Worm (Caenorhabditis elegans) whole organism, young adult: ENCODE data around the gene flp-17.

Experiments
- B0019.2 ChIP-seq: fragments of 200-800 bp; sonication (Bioruptor generic); conservative IDR thresholded peaks from 2 replicates; pipeline ENCODE4 v1.3.6; 2022; ENCODE audit warnings: missing genetic modification reagents, missing genetic modification characterization, missing compliant biosample characterization
- C17E4.6 ChIP-seq: fragments of 200-800 bp; sonication (Bioruptor generic); IDR thresholded peaks from 2 replicates; pipeline ENCODE4 v1.3.6; 2022; ENCODE audit warnings: missing genetic modification reagents, missing genetic modification characterization, missing compliant biosample characterization
- Y67H2A.10 ChIP-seq: fragments of 200-800 bp; sonication (Bioruptor generic); conservative IDR thresholded peaks from 2 replicates; pipeline ENCODE4 v1.3.6; 2022; ENCODE audit warnings: missing genetic modification reagents, missing genetic modification characterization, missing compliant biosample characterization
- Y95B8A.8 ChIP-seq: fragments of 200-800 bp; sonication (Bioruptor generic); IDR thresholded peaks from 2 replicates; pipeline ENCODE4 v1.3.6; 2022; ENCODE audit warnings: missing genetic modification reagents, missing genetic modification characterization, missing compliant biosample characterization
- akir-1 ChIP-seq: fragments of 200-800 bp; sonication (Bioruptor generic); optimal IDR thresholded peaks from 2 replicates; lab custom pipeline; 2018; ENCODE audit warnings: mild to moderate bottlenecking, missing genetic modification characterization, moderate library complexity, missing compliant biosample characterization
- aptf-3 ChIP-seq: fragments of 200-800 bp; sonication (Bioruptor generic); IDR thresholded peaks from 2 replicates; pipeline ENCODE4 v1.3.6; 2022; ENCODE audit warnings: missing genetic modification characterization, missing compliant biosample characterization
- atf-7 ChIP-seq: sonication (generic microtip); optimal IDR thresholded peaks from 2 replicates; lab custom pipeline; 2017; ENCODE audit warnings: mild to moderate bottlenecking, missing genetic modification characterization, missing compliant biosample characterization
- attf-6 ChIP-seq: fragments of 200-800 bp; sonication (Bioruptor generic); IDR thresholded peaks from 2 replicates; pipeline ENCODE4 v1.3.6; 2022; ENCODE audit warnings: missing genetic modification reagents, missing genetic modification characterization, missing compliant biosample characterization
- bed-1 ChIP-seq: fragments of 200-800 bp; sonication (Bioruptor generic); IDR thresholded peaks from 2 replicates; pipeline ENCODE4 v1.3.6; 2022; ENCODE audit warnings: missing genetic modification reagents, missing genetic modification characterization, missing compliant biosample characterization
- ceh-40 ChIP-seq: fragments of 200-800 bp; sonication (Bioruptor generic); IDR thresholded peaks from 2 replicates; pipeline ENCODE4 v1.3.6; 2022; ENCODE audit warnings: missing genetic modification characterization, missing compliant biosample characterization
- efl-1 ChIP-seq: fragments of 150-350 bp; optimal IDR thresholded peaks from 2 replicates; lab custom pipeline; 2014; ENCODE audit warnings: missing biosample characterization, missing genetic modification reagents, missing genetic modification characterization
- egl-18 ChIP-seq: fragments of 200-800 bp; sonication (Bioruptor generic); IDR thresholded peaks from 2 replicates; pipeline ENCODE4 v1.3.6; 2022; ENCODE audit warnings: missing genetic modification reagents, missing genetic modification characterization, missing compliant biosample characterization
- egl-44 ChIP-seq: fragments of 200-800 bp; sonication (Bioruptor generic); IDR thresholded peaks from 2 replicates; pipeline ENCODE4 v1.3.6; 2022; ENCODE audit warnings: missing genetic modification reagents, missing genetic modification characterization, missing compliant biosample characterization
- him-1 ChIP-seq: sonication (generic microtip); optimal IDR thresholded peaks from 2 replicates; lab custom pipeline; 2016; ENCODE audit warnings: missing genotype, missing genetic modification reagents, missing genetic modification characterization, missing compliant biosample characterization
- hlh-26 ChIP-seq: fragments of 200-800 bp; sonication (Bioruptor generic); conservative IDR thresholded peaks from 2 replicates; pipeline ENCODE4 v1.3.6; 2022; ENCODE audit warnings: missing genetic modification reagents, missing genetic modification characterization, missing compliant biosample characterization
- hmg-1.2 ChIP-seq: fragments of 200-800 bp; sonication (Bioruptor generic); IDR thresholded peaks from 2 replicates; pipeline ENCODE4 v1.3.6; 2022; ENCODE audit warnings: missing genetic modification reagents, missing genetic modification characterization, missing compliant biosample characterization
- hsf-1 ChIP-seq: fragments of 200-800 bp; sonication (Bioruptor generic); IDR thresholded peaks from 2 replicates; pipeline ENCODE4 v1.3.6; 2022; ENCODE audit warnings: missing genetic modification reagents, missing genetic modification characterization, missing compliant biosample characterization
- lag-1 ChIP-seq: fragments of 200-800 bp; sonication (Bioruptor generic); IDR thresholded peaks from 2 replicates; pipeline ENCODE4 v1.3.6; 2022; ENCODE audit warnings: missing genetic modification reagents, missing genetic modification characterization, missing compliant biosample characterization
- let-526 ChIP-seq: fragments of 200-800 bp; sonication (Bioruptor generic); IDR thresholded peaks from 2 replicates; pipeline ENCODE4 v1.3.6; 2022; ENCODE audit warnings: missing genetic modification reagents, missing genetic modification characterization, missing compliant biosample characterization
- lin-35 ChIP-seq, 3 experiments: fragments of 150-350 bp in 2 of 3; sonication (generic microtip) in 1 of 3; optimal IDR thresholded peaks; 2 replicates each; lab custom pipeline; 2014 to 2018; ENCODE audit warnings: missing biosample characterization in 3 of 3, missing genetic modification characterization in 3 of 3, missing genetic modification reagents in 3 of 3
- madf-8 ChIP-seq: fragments of 200-800 bp; sonication (Bioruptor generic); conservative IDR thresholded peaks from 2 replicates; pipeline ENCODE4 v1.3.6; 2022; ENCODE audit warnings: missing genetic modification reagents, missing genetic modification characterization, missing compliant biosample characterization
- nfya-2 ChIP-seq: fragments of 200-800 bp; sonication (Bioruptor generic); IDR thresholded peaks from 2 replicates; pipeline ENCODE4 v1.3.6; 2022; ENCODE audit warnings: missing genetic modification reagents, missing genetic modification characterization, missing compliant biosample characterization
- nhr-179 ChIP-seq: sonication (generic microtip); optimal IDR thresholded peaks from 2 replicates; lab custom pipeline; 2016; ENCODE audit warnings: mild to moderate bottlenecking, missing genetic modification characterization, missing compliant biosample characterization
- rec-8 ChIP-seq, 2 experiments: sonication (generic microtip); optimal IDR thresholded peaks; 2 replicates each; lab custom pipeline; 2016; ENCODE audit warnings: mild to moderate bottlenecking in 2 of 2, missing genetic modification characterization in 2 of 2, missing genetic modification reagents in 2 of 2, missing genotype in 2 of 2, missing biosample characterization in 1 of 2, missing compliant biosample characterization in 1 of 2, moderate library complexity in 1 of 2
- snpc-1.1 ChIP-seq: sonication (generic microtip); optimal IDR thresholded peaks from 2 replicates; lab custom pipeline; 2017; ENCODE audit warnings: missing genetic modification characterization, mild to moderate bottlenecking, missing compliant biosample characterization, antibody characterized with exemption, moderate library complexity, missing genotype, missing genetic modification reagents; ENCODE audit not compliant: insufficient read depth
- snpc-3.4 ChIP-seq: sonication (generic microtip); optimal IDR thresholded peaks from 2 replicates; lab custom pipeline; 2017; ENCODE audit warnings: missing genetic modification characterization, mild to moderate bottlenecking, missing compliant biosample characterization, antibody characterized with exemption, moderate library complexity, missing genotype, missing genetic modification reagents
- snpc-4 ChIP-seq, 5 experiments: fragments of 150-350 bp in 1 of 5; sonication (generic microtip) in 4 of 5; optimal IDR thresholded peaks; 2 replicates each; lab custom pipeline; 2014 to 2018; ENCODE audit warnings: missing genetic modification characterization in 5 of 5, missing biosample characterization in 3 of 5, antibody characterized with exemption in 2 of 5, mild to moderate bottlenecking in 2 of 5, missing compliant biosample characterization in 2 of 5, missing genotype in 2 of 5, moderate library complexity in 2 of 5, missing genetic modification reagents in 1 of 5
- tbx-9 ChIP-seq: sonication (generic microtip); optimal IDR thresholded peaks from 2 replicates; lab custom pipeline; 2016; ENCODE audit warnings: borderline replicate concordance, missing genetic modification characterization, inconsistent platforms, missing compliant biosample characterization
- tlf-1 ChIP-seq: fragments of 200-800 bp; sonication (Bioruptor generic); optimal IDR thresholded peaks from 2 replicates; lab custom pipeline; 2018; ENCODE audit warnings: mild to moderate bottlenecking, missing genetic modification characterization, missing compliant biosample characterization
- zim-3 ChIP-seq: sonication (generic microtip); optimal IDR thresholded peaks from 2 replicates; lab custom pipeline; 2017; ENCODE audit warnings: mild to moderate bottlenecking, missing genetic modification characterization, moderate library complexity, missing compliant biosample characterization
- ztf-6 ChIP-seq: fragments of 200-800 bp; sonication (Bioruptor generic); IDR thresholded peaks from 2 replicates; pipeline ENCODE4 v1.3.6; 2022; ENCODE audit warnings: missing genetic modification reagents, missing genetic modification characterization, missing compliant biosample characterization

The flp-17 gene

DNA sequence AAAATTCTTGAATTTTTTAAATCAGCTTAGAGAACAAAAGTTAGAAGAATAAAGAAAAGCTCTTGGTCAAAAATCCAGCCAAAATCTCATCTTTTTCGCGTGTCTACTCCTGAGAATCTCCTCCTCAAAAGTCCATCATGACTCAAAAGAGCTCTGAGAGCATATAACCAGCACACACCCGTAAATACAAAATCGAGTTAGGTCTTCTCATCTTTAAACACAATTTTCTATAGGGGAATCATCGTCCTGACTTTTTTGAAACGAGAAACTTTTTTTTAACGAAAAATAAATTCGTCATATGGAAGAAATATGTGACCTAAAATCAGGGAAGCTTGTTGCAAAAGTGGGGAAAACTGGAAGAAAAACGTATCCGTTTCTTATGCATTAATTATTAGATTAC, 41.8 kb upstream of the flp-17 start:
- TF ChIP-seq him-1 (tag; lab: Kevin White, UChicago) (no peak), Y67H2A.10 (no peak), snpc-3.4 (tag; lab: Kevin White, UChicago) (no peak), tbx-9 (tag; lab: Kevin White, UChicago) (no peak), nfya-2 (GFP tag; lab: Robert Waterston, UW) (no peak), hlh-26 (GFP tag; lab: Robert Waterston, UW) (no peak), tlf-1 (GFP tag; lab: Kevin White, UChicago) (no peak)

DNA sequence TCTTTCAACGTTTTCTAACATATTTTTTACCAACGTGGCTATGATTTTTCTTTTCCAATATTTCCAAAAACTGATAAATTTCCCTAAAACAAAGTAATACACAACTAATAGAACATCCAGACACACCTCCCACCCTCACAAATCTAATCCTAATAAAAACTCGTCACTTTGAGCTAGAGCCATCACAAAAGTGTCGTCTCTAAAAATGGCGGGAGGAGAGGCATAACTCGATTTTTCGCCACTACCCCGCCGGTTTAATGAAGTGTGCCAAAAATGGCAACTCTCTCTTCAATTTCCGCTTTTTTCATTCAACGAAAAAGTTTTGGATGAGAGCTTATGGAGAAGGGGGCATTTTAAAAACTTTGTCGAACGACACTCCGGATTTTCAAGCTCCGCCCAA, 41.2 kb upstream of the flp-17 start:
- TF ChIP-seq zim-3 (no peak), egl-44 (GFP tag; lab: Robert Waterston, UW) (no peak), ceh-40 (GFP tag; lab: Robert Waterston, UW) (no peak), Y95B8A.8 (no peak), rec-8 (tag; optimal IDR thresholded peaks at IDR 0.05; lab: Kevin White, UChicago) (no peak), nhr-179 (tag; lab: Kevin White, UChicago) (no peak), ztf-6 (GFP tag; lab: Robert Waterston, UW) (no peak), bed-1 (GFP tag; lab: Robert Waterston, UW) (no peak), lag-1 (GFP tag; lab: Robert Waterston, UW) (no peak), lin-35 (GFP tag; optimal IDR thresholded peaks at IDR 0.05; lab: Kevin White, UChicago) (no peak), egl-18 (GFP tag; lab: Robert Waterston, UW) (no peak), C17E4.6 (GFP tag; lab: Robert Waterston, UW) (no peak), akir-1 (no peak)

DNA sequence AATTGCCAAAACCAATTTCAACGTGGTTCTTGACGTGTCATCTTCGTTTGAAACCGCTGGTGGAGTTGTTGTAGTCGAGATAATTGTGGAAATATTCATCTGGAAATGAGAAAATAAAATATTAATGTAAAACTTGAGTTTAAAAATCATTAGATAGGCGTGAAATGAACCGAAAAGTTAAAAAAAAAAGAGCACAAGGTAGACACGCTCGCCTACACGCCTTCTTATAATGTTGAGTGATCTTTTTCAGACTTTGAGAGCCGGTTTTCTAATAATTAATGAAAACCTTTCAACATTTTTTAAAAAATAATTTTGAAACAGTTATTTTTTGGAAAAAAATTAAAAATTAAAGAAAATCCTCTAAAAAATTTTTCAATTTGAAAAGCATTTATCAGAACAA, 39.3 kb upstream of the flp-17 start, which contains the start of gene npr-32:
TSS of gene npr-32 (minus strand) at position 101 of the 400 bp plus-strand sequence.
- no peak for TF ChIP-seq rec-8 (tag; optimal IDR thresholded peaks at IDR 0.05; lab: Kevin White, UChicago)
- TF ChIP-seq atf-7 = no peak
- no peak for TF ChIP-seq B0019.2
- no peak for TF ChIP-seq hsf-1 (GFP tag; lab: Robert Waterston, UW)
- no peak for TF ChIP-seq C17E4.6 (GFP tag; lab: Robert Waterston, UW)
- TF ChIP-seq hmg-1.2 (GFP tag; lab: Robert Waterston, UW) = no peak
- TF ChIP-seq madf-8 (GFP tag; lab: Robert Waterston, UW) = no peak
- no peak for TF ChIP-seq egl-44 (GFP tag; lab: Robert Waterston, UW)
- TF ChIP-seq aptf-3 (GFP tag; lab: Robert Waterston, UW) = no peak

DNA sequence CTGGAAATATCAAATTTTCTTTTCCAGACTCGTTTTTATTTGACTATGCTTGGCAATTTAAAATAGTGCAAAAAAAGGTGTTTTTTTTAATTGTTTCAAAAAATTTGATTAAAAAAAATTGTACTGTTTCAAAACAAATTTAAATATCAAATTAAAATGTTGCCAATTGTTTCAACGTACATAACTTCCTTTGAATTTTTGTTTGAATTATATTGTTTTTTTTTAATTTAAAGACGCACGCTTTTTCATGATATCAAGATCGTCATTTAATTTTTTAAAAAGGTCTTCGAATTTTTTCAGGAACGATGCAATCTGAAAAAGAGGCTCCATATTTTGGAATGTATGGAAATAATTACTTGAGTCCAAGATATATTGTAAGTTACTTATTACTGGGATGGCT, 31.8 kb upstream of the flp-17 start, which contains the start of gene Y116A8B.4:
TSS of gene Y116A8B.4 (plus strand) at position 301 of the 400 bp plus-strand sequence.
- TF ChIP-seq let-526 (GFP tag; lab: Robert Waterston, UW) (no peak), efl-1 (GFP tag; lab: Kevin White, UChicago) (no peak)

DNA sequence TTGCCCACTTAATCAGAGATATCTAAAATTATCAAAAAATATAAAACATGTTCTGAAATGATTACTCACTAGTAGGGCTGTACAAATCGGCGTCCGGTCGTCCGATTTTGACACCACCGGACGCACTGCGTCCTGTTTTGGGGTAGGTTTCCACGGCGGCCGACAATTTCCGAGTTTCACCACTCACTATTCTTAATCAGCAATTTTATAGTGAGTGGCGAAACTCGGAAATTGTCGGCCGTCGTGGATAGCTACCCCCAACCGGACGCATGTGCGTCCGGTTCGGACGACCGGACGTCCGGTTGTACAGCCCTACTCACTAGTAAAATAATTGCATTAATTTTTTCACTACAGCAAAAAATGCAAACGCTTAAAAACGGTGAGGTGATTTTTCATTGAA, 30.5 kb upstream of the flp-17 start:
- TF ChIP-seq attf-6 (GFP tag; lab: Robert Waterston, UW) = 0 out of 2 replicates have a peak, but pooled peaks have one; percentile 39
- peak; percentile 2 for TF ChIP-seq snpc-3.4 (tag; lab: Kevin White, UChicago)
- TF ChIP-seq snpc-1.1 (tag; lab: Kevin White, UChicago) = peak; percentile 69
- TF ChIP-seq snpc-4 (GFP tag; optimal IDR thresholded peaks at IDR 0.05; lab: Kevin White, UChicago) = peak; percentile 59
- TF ChIP-seq snpc-4 (tag; optimal IDR thresholded peaks at IDR 0.05; lab: Kevin White, UChicago) = peak in 3 of 4 experiments; percentile 9 to 92 (median 72)
